Worm (Caenorhabditis elegans) whole organism, mixed stage, embryonic: Measurements from ENCODE around the gene srh-284.

Experiments
- M03D4.4 ChIP-seq: sonication (generic microtip); optimal IDR thresholded peaks from 2 replicates; lab custom pipeline; 2017; ENCODE audit warnings: mild to moderate bottlenecking, missing genetic modification characterization, missing compliant biosample characterization
- bed-3 ChIP-seq: fragments of 200-800 bp; sonication (Bioruptor generic); optimal IDR thresholded peaks from 3 replicates; lab custom pipeline; 2018; ENCODE audit warnings: mild to moderate bottlenecking, missing genetic modification characterization, moderate library complexity, missing compliant biosample characterization
- ceh-39 ChIP-seq: fragments of 150-350 bp; optimal IDR thresholded peaks from 2 replicates; lab custom pipeline; 2014; ENCODE audit warnings: missing biosample characterization, missing genetic modification characterization
- ceh-43 ChIP-seq: fragments of 200-800 bp; sonication (Bioruptor generic); optimal IDR thresholded peaks from 2 replicates; lab custom pipeline; 2018; ENCODE audit warnings: mild to moderate bottlenecking, missing genetic modification characterization, moderate library complexity, missing compliant biosample characterization
- ceh-83 ChIP-seq: fragments of 200-800 bp; sonication (Bioruptor generic); optimal IDR thresholded peaks from 2 replicates; lab custom pipeline; 2018; ENCODE audit warnings: mild to moderate bottlenecking, missing genetic modification characterization, missing compliant biosample characterization
- ces-1 ChIP-seq: fragments of 150-350 bp; optimal IDR thresholded peaks from 2 replicates; lab custom pipeline; 2014; ENCODE audit warnings: missing biosample characterization, missing genetic modification reagents, missing genetic modification characterization
- drap-1 ChIP-seq: fragments of 200-800 bp; sonication (Bioruptor generic); optimal IDR thresholded peaks from 3 replicates; lab custom pipeline; 2018; ENCODE audit warnings: mild to moderate bottlenecking, missing genetic modification characterization, missing compliant biosample characterization
- elt-1 ChIP-seq: sonication (generic microtip); optimal IDR thresholded peaks from 2 replicates; lab custom pipeline; 2017; ENCODE audit warnings: missing genetic modification characterization, mild to moderate bottlenecking, missing compliant biosample characterization, antibody characterized with exemption, moderate library complexity, borderline replicate concordance; ENCODE audit not compliant: insufficient read depth
- elt-3 ChIP-seq: fragments of 150-350 bp; optimal IDR thresholded peaks from 2 replicates; lab custom pipeline; 2014; ENCODE audit warnings: missing biosample characterization, missing genetic modification characterization
- flh-1 ChIP-seq: fragments of 200-800 bp; sonication (Bioruptor generic); optimal IDR thresholded peaks from 2 replicates; lab custom pipeline; 2018; ENCODE audit warnings: mild to moderate bottlenecking, missing genetic modification characterization, moderate library complexity, missing compliant biosample characterization
- ham-2 ChIP-seq: fragments of 200-800 bp; sonication (Bioruptor generic); optimal IDR thresholded peaks from 2 replicates; lab custom pipeline; 2018; ENCODE audit warnings: mild to moderate bottlenecking, missing genetic modification characterization, missing compliant biosample characterization
- hlh-1 ChIP-seq: fragments of 150-350 bp; optimal IDR thresholded peaks from 2 replicates; lab custom pipeline; 2014; ENCODE audit warnings: missing biosample characterization, missing genetic modification reagents, missing genetic modification characterization
- lin-32 ChIP-seq: fragments of 200-800 bp; sonication (Bioruptor generic); optimal IDR thresholded peaks from 2 replicates; lab custom pipeline; 2018; ENCODE audit warnings: mild to moderate bottlenecking, missing genetic modification characterization, missing compliant biosample characterization
- mep-1 ChIP-seq: fragments of 150-350 bp; optimal IDR thresholded peaks from 2 replicates; lab custom pipeline; 2017; ENCODE audit warnings: missing biosample characterization, missing genetic modification reagents, missing genetic modification characterization, inconsistent platforms
- mls-2 ChIP-seq: sonication (generic microtip); optimal IDR thresholded peaks from 2 replicates; lab custom pipeline; 2016; ENCODE audit warnings: mild to moderate bottlenecking, missing genetic modification characterization, moderate library complexity, missing compliant biosample characterization
- nhr-2 ChIP-seq: fragments of 150-350 bp; optimal IDR thresholded peaks from 2 replicates; lab custom pipeline; 2014; ENCODE audit warnings: missing biosample characterization, missing genetic modification characterization
- nhr-237 ChIP-seq: fragments of 150-350 bp; optimal IDR thresholded peaks from 2 replicates; lab custom pipeline; 2014; ENCODE audit warnings: missing biosample characterization, missing genetic modification characterization
- nhr-28 ChIP-seq: fragments of 150-350 bp; optimal IDR thresholded peaks from 2 replicates; lab custom pipeline; 2014; ENCODE audit warnings: missing biosample characterization, missing genetic modification characterization
- nhr-76 ChIP-seq: sonication (generic microtip); optimal IDR thresholded peaks from 2 replicates; lab custom pipeline; 2017; ENCODE audit warnings: missing biosample characterization, missing genetic modification characterization
- pha-4 ChIP-seq: fragments of 150-350 bp; optimal IDR thresholded peaks from 2 replicates; lab custom pipeline; 2018; ENCODE audit warnings: missing biosample characterization, missing genetic modification reagents, missing genetic modification characterization
- sem-2 ChIP-seq: fragments of 200-800 bp; sonication (Bioruptor generic); optimal IDR thresholded peaks from 2 replicates; lab custom pipeline; 2018; ENCODE audit warnings: mild to moderate bottlenecking, missing genetic modification characterization, missing compliant biosample characterization
- snpc-4 ChIP-seq: fragments of 150-350 bp; optimal IDR thresholded peaks from 2 replicates; lab custom pipeline; 2014; ENCODE audit warnings: missing biosample characterization, missing genetic modification characterization
- sptf-1 ChIP-seq: sonication (generic microtip); optimal IDR thresholded peaks from 2 replicates; lab custom pipeline; 2017; ENCODE audit warnings: mild to moderate bottlenecking, missing genetic modification characterization, moderate library complexity, missing compliant biosample characterization
- unc-62 ChIP-seq: fragments of 150-350 bp; optimal IDR thresholded peaks from 2 replicates; lab custom pipeline; 2014; ENCODE audit warnings: missing biosample characterization, missing genetic modification reagents, missing genetic modification characterization
- zip-8 ChIP-seq: fragments of 150-350 bp; optimal IDR thresholded peaks from 2 replicates; lab custom pipeline; 2014; ENCODE audit warnings: missing biosample characterization, missing genetic modification characterization
- ztf-11 ChIP-seq: fragments of 150-350 bp; optimal IDR thresholded peaks from 2 replicates; lab custom pipeline; 2014; ENCODE audit warnings: missing biosample characterization, missing genetic modification characterization

Gene srh-284

ce11 chrV:17728336-17728735 lies 39.0 kb upstream of the srh-284 start:
- TF ChIP-seq ham-2 (GFP tag; lab: Kevin White, UChicago) = peak; percentile 48
- no peak for TF ChIP-seq mep-1 (tag; lab: Kevin White, UChicago)
- TF ChIP-seq, all 35 proteins: peak for 1

- TF ChIP-seq hlh-1 (tag; lab: Kevin White, UChicago) (peak; percentile 81), ceh-39 (tag; lab: Kevin White, UChicago) (no peak), M03D4.4 (tag; lab: Kevin White, UChicago) (no peak), unc-62 (GFP tag; lab: Kevin White, UChicago) (peak; percentile 81)
- TF ChIP-seq, all 35 proteins: peak for 2
Observed at ce11 chrV:17728757-17729156, 38.6 kb upstream of the srh-284 start.

- TF ChIP-seq ztf-11 (tag; lab: Kevin White, UChicago) = no peak
- TF ChIP-seq hlh-1 (tag; lab: Kevin White, UChicago) = peak; percentile 26
Observed at ce11 chrV:17732516-17732915, 34.8 kb upstream of the srh-284 start, which contains the start of gene twk-42. twk-42 (minus strand) TSS chrV:17732616.

- TF ChIP-seq nhr-28 (tag; lab: Kevin White, UChicago) (no peak), ces-1 (no peak), hlh-1 (tag; lab: Kevin White, UChicago) (no peak), nhr-76 (tag; lab: Kevin White, UChicago) (no peak), elt-3 (tag; lab: Kevin White, UChicago) (no peak), lin-32 (no peak), M03D4.4 (tag; lab: Kevin White, UChicago) (no peak), nhr-2 (tag; lab: Kevin White, UChicago) (no peak)
Observed at ce11 chrV:17739801-17740200, 27.5 kb upstream of the srh-284 start, which contains the start of gene cutl-4. cutl-4 (minus strand) TSS chrV:17739901.

- TF ChIP-seq ceh-83 (GFP tag; lab: Kevin White, UChicago) (peak; percentile 53), hlh-1 (tag; lab: Kevin White, UChicago) (no peak)
Observed at ce11 chrV:17743802-17744201, 23.5 kb upstream of the srh-284 start.

- no peak for TF ChIP-seq ztf-11 (tag; lab: Kevin White, UChicago)
- TF ChIP-seq mls-2 (tag; lab: Kevin White, UChicago) = no peak
- TF ChIP-seq sem-2 = no peak
- TF ChIP-seq flh-1 (GFP tag; lab: Kevin White, UChicago) = no peak
- TF ChIP-seq ces-1 = no peak
- TF ChIP-seq ceh-43 (GFP tag; lab: Kevin White, UChicago) = no peak
- TF ChIP-seq bed-3 = no peak
- no peak for TF ChIP-seq drap-1
- no peak for TF ChIP-seq zip-8 (tag; lab: Kevin White, UChicago)
- TF ChIP-seq nhr-237 (tag; lab: Kevin White, UChicago) = no peak
- no peak for TF ChIP-seq ceh-39 (tag; lab: Kevin White, UChicago)
- TF ChIP-seq nhr-76 (tag; lab: Kevin White, UChicago) = no peak
- TF ChIP-seq lin-32 = no peak
- no peak for TF ChIP-seq M03D4.4 (tag; lab: Kevin White, UChicago)
- TF ChIP-seq sptf-1 (tag; lab: Kevin White, UChicago) = no peak
- TF ChIP-seq snpc-4 = no peak
- TF ChIP-seq pha-4 (tag; lab: Kevin White, UChicago) = no peak
- TF ChIP-seq elt-1 (tag; lab: Kevin White, UChicago) = no peak
- no peak for TF ChIP-seq ceh-83 (GFP tag; lab: Kevin White, UChicago)
Observed at ce11 chrV:17746959-17747358, 20.4 kb upstream of the srh-284 start, which contains the start of gene twk-36. twk-36 (minus strand) TSS chrV:17747059.

- no peak for TF ChIP-seq ham-2 (GFP tag; lab: Kevin White, UChicago)
- TF ChIP-seq nhr-76 (tag; lab: Kevin White, UChicago) = no peak
- peak; percentile 44 for TF ChIP-seq drap-1
- no peak for TF ChIP-seq nhr-2 (tag; lab: Kevin White, UChicago)
- TF ChIP-seq ces-1 = peak; percentile 82
- no peak for TF ChIP-seq zip-8 (tag; lab: Kevin White, UChicago)
Observed at ce11 chrV:17749181-17749580, 18.2 kb upstream of the srh-284 start, which contains the start of gene R12G8.1. R12G8.1 (minus strand) TSS chrV:17749243.
